Worm (Caenorhabditis elegans): ENCODE measurements around the gene T21D9.2.

The T21D9.2 gene

DNA sequence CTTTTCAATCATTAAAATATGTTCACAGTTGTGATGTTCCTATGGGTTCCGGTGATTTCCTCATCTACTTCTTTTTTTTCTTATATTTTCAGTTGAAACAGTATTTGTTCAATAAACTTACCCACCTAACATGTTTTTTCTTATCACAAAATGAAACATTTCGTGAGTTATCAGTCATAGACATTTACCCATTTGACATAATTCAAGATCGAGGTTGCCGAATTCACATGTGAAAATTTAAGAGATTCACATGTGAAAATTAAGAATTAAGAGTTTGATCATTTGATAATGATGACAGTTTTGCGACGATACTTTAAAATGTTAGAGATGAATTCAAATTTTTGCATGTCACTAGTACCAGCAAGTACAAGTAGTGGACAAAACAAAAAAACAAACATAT is 10.7 kb upstream of the T21D9.2 start:
- TF ChIP-seq elt-2 (tag; optimal IDR thresholded peaks at IDR 0.05) (peak; percentile 88), fkh-2 (tag; optimal IDR thresholded peaks at IDR 0.05) (no peak), pqm-1 (tag; optimal IDR thresholded peaks at IDR 0.05) (peak; percentile 64), mdl-1 (tag; optimal IDR thresholded peaks at IDR 0.05) (no peak)

DNA sequence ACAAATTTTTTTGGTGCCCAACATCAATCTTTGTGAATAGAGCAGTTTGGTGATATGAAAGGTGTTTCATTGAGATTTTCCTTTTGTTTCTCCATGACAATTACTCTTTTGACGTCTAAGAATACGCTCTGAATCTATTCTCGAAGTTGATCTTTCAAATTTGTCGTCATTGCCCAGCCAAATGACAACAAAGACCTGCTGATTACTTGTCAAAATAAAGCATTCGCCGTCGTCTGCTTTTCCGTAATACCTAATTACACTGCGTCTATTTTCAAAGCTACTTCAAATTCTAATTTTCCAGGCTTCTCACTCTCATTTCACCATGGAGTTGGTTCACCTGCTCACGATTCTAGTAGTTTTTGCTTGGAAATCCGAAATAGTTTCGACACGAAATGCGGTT is 8.6 kb upstream of the T21D9.2 start, which contains the start of gene F53B1.3:
F53B1.3 (plus strand) TSS at position 301 of the 400 bp plus-strand sequence.
- TF ChIP-seq jun-1 (tag; optimal IDR thresholded peaks at IDR 0.05) (no peak), ztf-4 (tag; optimal IDR thresholded peaks at IDR 0.05) (no peak), elt-1 (tag; optimal IDR thresholded peaks at IDR 0.05) (no peak), nhr-28 (tag; optimal IDR thresholded peaks at IDR 0.05) (no peak), zag-1 (tag; optimal IDR thresholded peaks at IDR 0.05) (no peak), egl-27 (tag; optimal IDR thresholded peaks at IDR 0.05) (no peak), nhr-12 (tag; optimal IDR thresholded peaks at IDR 0.05) (no peak), nhr-11 (tag; optimal IDR thresholded peaks at IDR 0.05) (no peak)

DNA sequence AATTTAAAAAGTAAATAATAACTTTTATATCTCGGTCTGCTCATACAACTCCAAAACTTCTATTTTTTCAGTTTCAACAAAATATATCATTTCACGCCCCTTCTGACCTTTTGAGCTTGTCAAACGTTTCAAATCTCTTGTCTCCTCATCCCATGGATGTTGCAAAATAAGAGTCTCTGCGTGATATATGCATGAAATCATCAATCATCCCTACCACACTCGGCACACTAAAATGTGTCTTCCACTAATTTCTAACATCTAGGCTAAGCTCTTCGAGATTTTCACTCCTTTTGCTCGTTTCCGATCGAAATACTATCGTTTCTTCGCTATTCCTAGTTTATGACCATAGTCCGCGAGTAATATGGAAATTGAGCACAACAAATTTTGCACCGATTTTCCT is 2.3 kb upstream of the T21D9.2 start:
- TF ChIP-seq nhr-237 (tag; optimal IDR thresholded peaks at IDR 0.05) (no peak), egl-5 (tag; optimal IDR thresholded peaks at IDR 0.05) (no peak), lin-39 (tag; optimal IDR thresholded peaks at IDR 0.05) (peak; percentile 34), unc-62 (GFP tag; optimal IDR thresholded peaks at IDR 0.05) (no peak), elt-3 (tag; optimal IDR thresholded peaks at IDR 0.05) (no peak)

DNA sequence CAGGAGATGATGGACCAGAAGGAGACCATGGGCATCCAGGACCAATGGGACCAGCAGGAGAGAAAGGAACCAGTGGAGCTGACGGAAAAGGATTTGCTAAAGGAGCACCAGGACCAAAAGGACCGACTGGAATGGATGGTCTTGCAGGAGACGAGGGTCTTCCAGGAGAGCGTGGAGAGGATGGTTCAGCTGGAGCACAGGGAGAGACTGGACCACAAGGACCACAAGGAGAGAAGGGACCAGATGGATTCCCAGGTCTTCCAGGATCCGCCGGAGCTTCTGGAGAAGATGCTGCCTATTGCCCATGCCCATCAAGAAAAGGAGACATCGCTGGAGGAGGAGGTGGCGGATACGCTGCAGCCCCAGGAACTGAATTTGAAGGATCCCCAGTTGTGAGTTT is 2.6 kb downstream of the T21D9.2 start:
- TF ChIP-seq elt-3 (tag; optimal IDR thresholded peaks at IDR 0.05) (no peak), nhr-28 (tag; optimal IDR thresholded peaks at IDR 0.05) (no peak), nhr-25 (tag; optimal IDR thresholded peaks at IDR 0.05) (no peak), eor-1 (tag; optimal IDR thresholded peaks at IDR 0.05) (no peak), ceh-28 (tag; optimal IDR thresholded peaks at IDR 0.05) (no peak), sea-2 (GFP tag; optimal IDR thresholded peaks at IDR 0.05) (no peak), elt-2 (tag; optimal IDR thresholded peaks at IDR 0.05) (no peak), ztf-4 (tag; optimal IDR thresholded peaks at IDR 0.05) (no peak), nhr-23 (tag; optimal IDR thresholded peaks at IDR 0.05) (no peak), egl-27 (tag; optimal IDR thresholded peaks at IDR 0.05) (no peak), mml-1 (tag; optimal IDR thresholded peaks at IDR 0.05) (no peak), egl-5 (tag; optimal IDR thresholded peaks at IDR 0.05) (no peak)

DNA sequence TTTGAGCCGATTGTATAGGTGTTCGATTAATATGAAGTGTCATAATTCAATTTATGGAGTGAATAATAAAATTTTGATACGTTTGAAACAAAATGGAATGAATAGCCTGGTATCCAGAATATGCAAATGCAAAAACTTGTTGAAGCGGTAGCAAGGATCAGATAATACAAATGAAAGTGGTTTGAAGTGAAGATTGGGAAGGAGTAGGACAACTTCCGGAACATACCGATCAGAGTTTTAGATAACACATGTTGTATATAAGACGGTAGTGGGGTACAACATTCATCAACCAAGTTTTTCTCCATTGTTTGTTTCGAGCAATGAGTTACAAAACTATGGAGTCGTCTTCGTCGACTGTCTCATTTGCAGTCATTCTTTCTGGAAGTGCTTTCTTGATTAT is 3.5 kb downstream of the T21D9.2 start, which contains the start of gene col-164:
col-164 (plus strand) TSS at position 301 of the 400 bp plus-strand sequence.
- no peak for TF ChIP-seq ceh-9 (tag; optimal IDR thresholded peaks at IDR 0.05)
- TF ChIP-seq eor-1 (tag; optimal IDR thresholded peaks at IDR 0.05) = no peak
- no peak for TF ChIP-seq pha-4 (tag; optimal IDR thresholded peaks at IDR 0.05)
- TF ChIP-seq ceh-82 (tag; optimal IDR thresholded peaks at IDR 0.05) = no peak
- TF ChIP-seq daf-12 (tag; optimal IDR thresholded peaks at IDR 0.05) = no peak

DNA sequence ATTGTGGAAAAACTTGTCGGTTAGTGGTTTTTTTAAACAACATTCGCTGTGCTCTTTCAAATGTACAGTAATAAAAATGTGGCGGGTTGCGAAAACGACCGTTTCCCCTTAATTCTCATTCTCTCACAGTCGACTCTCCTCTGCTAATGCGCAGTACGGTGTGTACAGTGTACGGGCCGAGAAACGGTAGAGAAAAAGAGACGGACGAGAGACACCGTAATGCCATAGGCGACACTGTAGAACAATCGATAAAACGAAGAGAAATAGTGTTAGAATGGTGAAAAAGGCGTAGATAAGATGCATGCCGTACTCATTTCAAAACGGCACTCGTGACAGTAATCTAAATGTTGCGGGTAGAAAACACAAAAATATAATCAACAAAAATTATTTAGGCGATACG is 6.2 kb downstream of the T21D9.2 start:
- TF ChIP-seq nhr-25 (tag; optimal IDR thresholded peaks at IDR 0.05) = peak; percentile 51
- TF ChIP-seq lin-15B (tag; optimal IDR thresholded peaks at IDR 0.05) = no peak
- TF ChIP-seq egl-5 (tag; optimal IDR thresholded peaks at IDR 0.05) = no peak
- no peak for TF ChIP-seq fkh-10 (GFP tag; optimal IDR thresholded peaks at IDR 0.05)
- TF ChIP-seq nhr-23 (tag; optimal IDR thresholded peaks at IDR 0.05) = peak; percentile 50
- TF ChIP-seq ceh-82 (tag; optimal IDR thresholded peaks at IDR 0.05) = no peak
- TF ChIP-seq ama-1 (optimal IDR thresholded peaks at IDR 0.05) = no peak
- TF ChIP-seq snpc-4 (tag; optimal IDR thresholded peaks at IDR 0.05) = no peak
- TF ChIP-seq skn-1 (tag; optimal IDR thresholded peaks at IDR 0.05) = no peak
- no peak for TF ChIP-seq ceh-9 (tag; optimal IDR thresholded peaks at IDR 0.05)
- no peak for TF ChIP-seq tbx-2 (tag; optimal IDR thresholded peaks at IDR 0.05)
- no peak for TF ChIP-seq elt-1 (tag; optimal IDR thresholded peaks at IDR 0.05)
- TF ChIP-seq nhr-237 (tag; optimal IDR thresholded peaks at IDR 0.05) = no peak
- no peak for TF ChIP-seq ztf-4 (tag; optimal IDR thresholded peaks at IDR 0.05)
- no peak for TF ChIP-seq nhr-76 (tag; optimal IDR thresholded peaks at IDR 0.05)
- TF ChIP-seq nfya-1 (tag; optimal IDR thresholded peaks at IDR 0.05; ENCODE audit: insufficient read depth) = peak; percentile 64
- no peak for TF ChIP-seq elt-3 (tag; optimal IDR thresholded peaks at IDR 0.05)
- peak; percentile 73 for TF ChIP-seq pqm-1 (tag; optimal IDR thresholded peaks at IDR 0.05)
- peak; percentile 66 for TF ChIP-seq pha-4 (tag; optimal IDR thresholded peaks at IDR 0.05)
- no peak for TF ChIP-seq ztf-11 (tag; optimal IDR thresholded peaks at IDR 0.05)
- TF ChIP-seq aly-2 (tag; optimal IDR thresholded peaks at IDR 0.05) = no peak
- TF ChIP-seq nhr-43 (tag; optimal IDR thresholded peaks at IDR 0.05; ENCODE audit: poor library complexity, severe bottlenecking) = no peak
- TF ChIP-seq lsy-12 (tag; optimal IDR thresholded peaks at IDR 0.05) = no peak
- no peak for TF ChIP-seq jun-1 (tag; optimal IDR thresholded peaks at IDR 0.05)
- TF ChIP-seq nhr-11 (tag; optimal IDR thresholded peaks at IDR 0.05) = no peak
- peak; percentile 64 for TF ChIP-seq ceh-28 (tag; optimal IDR thresholded peaks at IDR 0.05)
- TF ChIP-seq hmg-11 (tag; optimal IDR thresholded peaks at IDR 0.05) = peak; percentile 7
- peak; percentile 75 for TF ChIP-seq elt-2 (tag; optimal IDR thresholded peaks at IDR 0.05)
- TF ChIP-seq nhr-12 (tag; optimal IDR thresholded peaks at IDR 0.05) = no peak
- TF ChIP-seq eor-1 (tag; optimal IDR thresholded peaks at IDR 0.05) = no peak
